Worm (Caenorhabditis elegans) whole organism, mixed stage, embryonic: Measurements from ENCODE around the gene moa-1.

Experiments used
- unc-39 ChIP-seq: fragments of 150-350 bp; optimal IDR thresholded peaks from 2 replicates; lab custom pipeline; 2014; ENCODE audit warnings: missing biosample characterization, missing genetic modification characterization
- ztf-11 ChIP-seq: fragments of 150-350 bp; optimal IDR thresholded peaks from 2 replicates; lab custom pipeline; 2014; ENCODE audit warnings: missing biosample characterization, missing genetic modification characterization

DNA sequence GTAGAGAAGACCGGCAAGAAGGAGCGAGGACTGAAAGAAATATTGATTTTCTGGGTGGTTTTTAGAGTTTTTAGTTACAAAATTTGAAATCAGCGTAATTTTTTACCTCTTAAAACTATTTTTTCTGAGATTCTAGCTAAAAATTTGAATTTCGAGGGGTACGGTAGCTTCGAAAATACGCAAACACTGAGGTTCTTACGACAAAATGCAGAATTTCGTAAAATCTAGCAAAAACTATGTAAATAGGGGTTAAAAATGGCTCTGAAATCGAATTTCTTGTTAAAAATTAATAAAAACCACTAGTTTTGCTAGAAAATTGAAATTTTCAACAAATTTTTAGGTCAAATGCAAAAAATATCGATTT, 30.1 kb downstream of the moa-1 start:
- TF ChIP-seq unc-39 (tag; lab: Kevin White, UChicago) (no peak), ztf-11 (tag; lab: Kevin White, UChicago) (no peak)
